Worm (Caenorhabditis elegans): ENCODE data around the gene adt-1.

The adt-1 gene

ce11 chrX:12661091-12661526 lies 17.5 kb upstream of the adt-1 start (continued):
- TF ChIP-seq F10E7.11 (tag; optimal IDR thresholded peaks at IDR 0.05): peak; percentile 23
- no peak for TF ChIP-seq hlh-12 (tag; optimal IDR thresholded peaks at IDR 0.05)
- TF ChIP-seq ztf-25 (GFP tag; IDR thresholded peaks at IDR 0.05): peak; percentile 60; the same call in 1 of the 2 replicates
- peak; percentile 69; the same call in 1 of the 2 replicates for TF ChIP-seq hmg-20 (GFP tag; IDR thresholded peaks at IDR 0.05)
- TF ChIP-seq sea-2 (GFP tag; IDR thresholded peaks at IDR 0.05): no peak
- peak; percentile 86 for TF ChIP-seq mes-4 (tag; optimal IDR thresholded peaks at IDR 0.05)
- TF ChIP-seq nhr-27 (tag; optimal IDR thresholded peaks at IDR 0.05): peak; percentile 76
- peak; percentile 64 for TF ChIP-seq fkh-3 (tag; optimal IDR thresholded peaks at IDR 0.05)
- no peak for TF ChIP-seq egl-44 (GFP tag; IDR thresholded peaks at IDR 0.05)
- TF ChIP-seq Y95B8A.8 (GFP tag; IDR thresholded peaks at IDR 0.05): no peak
- no peak for TF ChIP-seq lag-1 (GFP tag; IDR thresholded peaks at IDR 0.05)
- TF ChIP-seq athp-1 (tag; optimal IDR thresholded peaks at IDR 0.05): peak; percentile 39
- TF ChIP-seq dox-1 (GFP tag; IDR thresholded peaks at IDR 0.05): peak; percentile 84
- peak; percentile 75 for TF ChIP-seq D2030.7 (GFP tag; IDR thresholded peaks at IDR 0.05)
- peak; percentile 46; the same call in 1 of the 2 replicates for TF ChIP-seq Y67H2A.10 (GFP tag; conservative IDR thresholded peaks at IDR 0.05)
- no peak for TF ChIP-seq ztf-22 (GFP tag; optimal IDR thresholded peaks at IDR 0.05)
- no peak for TF ChIP-seq bed-1 (GFP tag; IDR thresholded peaks at IDR 0.05)
- peak; percentile 31 for TF ChIP-seq ceh-79 (tag; optimal IDR thresholded peaks at IDR 0.05)
- TF ChIP-seq attf-3 (GFP tag; conservative IDR thresholded peaks at IDR 0.05): 0 out of 2 replicates have a peak, but pooled peaks have one; percentile 14
- peak; percentile 85 for TF ChIP-seq pbrm-1 (GFP tag; IDR thresholded peaks at IDR 0.05)
- no peak; the same call in 1 of the 2 replicates for TF ChIP-seq C06A6.2 (GFP tag; conservative IDR thresholded peaks at IDR 0.05)
- TF ChIP-seq zim-3 (tag; optimal IDR thresholded peaks at IDR 0.05): peak; percentile 73
- TF ChIP-seq die-1 (tag; optimal IDR thresholded peaks at IDR 0.05): peak; percentile 81
- peak; percentile 76 for TF ChIP-seq somi-1 (GFP tag; optimal IDR thresholded peaks at IDR 0.05)
- peak; percentile 64 for TF ChIP-seq F52B5.7 (tag; optimal IDR thresholded peaks at IDR 0.05)
- TF ChIP-seq F22D6.2 (tag; optimal IDR thresholded peaks at IDR 0.05): peak; percentile 37
- no peak for TF ChIP-seq aptf-2 (GFP tag; conservative IDR thresholded peaks at IDR 0.05)
- TF ChIP-seq ama-1 (optimal IDR thresholded peaks at IDR 0.05): no peak
- TF ChIP-seq ama-1 (GFP tag; optimal IDR thresholded peaks at IDR 0.05): peak in 1 of 2 experiments; percentile 72
- TF ChIP-seq nhr-179 (tag; optimal IDR thresholded peaks at IDR 0.05): peak; percentile 72
- TF ChIP-seq gei-17 (GFP tag; optimal IDR thresholded peaks at IDR 0.05): peak; percentile 69
- no peak for TF ChIP-seq F49E8.2 (tag; optimal IDR thresholded peaks at IDR 0.05; ENCODE audit: insufficient read depth)
- TF ChIP-seq unc-130 (GFP tag; optimal IDR thresholded peaks at IDR 0.05): peak; percentile 57
- no peak for TF ChIP-seq akir-1 (GFP tag; optimal IDR thresholded peaks at IDR 0.05)
- TF ChIP-seq snpc-4 (GFP tag; optimal IDR thresholded peaks at IDR 0.05): peak; percentile 71
- TF ChIP-seq snpc-4 (tag; optimal IDR thresholded peaks at IDR 0.05): peak in 3 of 4 experiments; percentile 53 to 80 (median 70)
- TF ChIP-seq him-1 (tag; optimal IDR thresholded peaks at IDR 0.05): peak; percentile 95
- TF ChIP-seq cebp-1 (GFP tag; IDR thresholded peaks at IDR 0.05): 0 out of 2 replicates have a peak, but pooled peaks have one; percentile 11
- TF ChIP-seq cebp-1 (tag; optimal IDR thresholded peaks at IDR 0.05): peak; percentile 70
- TF ChIP-seq B0336.3 (GFP tag; IDR thresholded peaks at IDR 0.05): peak; percentile 53; the same call in 1 of the 2 replicates
- no peak for TF ChIP-seq Y53G8AR.9 (GFP tag; conservative IDR thresholded peaks at IDR 0.05)
- peak; percentile 47; the same call in 1 of the 2 replicates for TF ChIP-seq madf-6 (GFP tag; IDR thresholded peaks at IDR 0.05)
- TF ChIP-seq F55B11.4 (tag; optimal IDR thresholded peaks at IDR 0.05; ENCODE audit: borderline replicate concordance, insufficient read depth): no peak
- TF ChIP-seq nhr-90 (tag; optimal IDR thresholded peaks at IDR 0.05): peak; percentile 76
- no peak for TF ChIP-seq egrh-3 (GFP tag; IDR thresholded peaks at IDR 0.05)
- peak; percentile 44 for TF ChIP-seq let-607 (tag; optimal IDR thresholded peaks at IDR 0.05)
- no peak for TF ChIP-seq F57A8.1 (GFP tag; optimal IDR thresholded peaks at IDR 0.05)
- no peak for TF ChIP-seq cebp-2 (GFP tag; IDR thresholded peaks at IDR 0.05)
- TF ChIP-seq ceh-100 (GFP tag; IDR thresholded peaks at IDR 0.05): 0 out of 2 replicates have a peak, but pooled peaks have one; percentile 23
